Fruit fly (Drosophila melanogaster): Measurements from ENCODE around the gene bigmax.

bigmax gene

DNA sequence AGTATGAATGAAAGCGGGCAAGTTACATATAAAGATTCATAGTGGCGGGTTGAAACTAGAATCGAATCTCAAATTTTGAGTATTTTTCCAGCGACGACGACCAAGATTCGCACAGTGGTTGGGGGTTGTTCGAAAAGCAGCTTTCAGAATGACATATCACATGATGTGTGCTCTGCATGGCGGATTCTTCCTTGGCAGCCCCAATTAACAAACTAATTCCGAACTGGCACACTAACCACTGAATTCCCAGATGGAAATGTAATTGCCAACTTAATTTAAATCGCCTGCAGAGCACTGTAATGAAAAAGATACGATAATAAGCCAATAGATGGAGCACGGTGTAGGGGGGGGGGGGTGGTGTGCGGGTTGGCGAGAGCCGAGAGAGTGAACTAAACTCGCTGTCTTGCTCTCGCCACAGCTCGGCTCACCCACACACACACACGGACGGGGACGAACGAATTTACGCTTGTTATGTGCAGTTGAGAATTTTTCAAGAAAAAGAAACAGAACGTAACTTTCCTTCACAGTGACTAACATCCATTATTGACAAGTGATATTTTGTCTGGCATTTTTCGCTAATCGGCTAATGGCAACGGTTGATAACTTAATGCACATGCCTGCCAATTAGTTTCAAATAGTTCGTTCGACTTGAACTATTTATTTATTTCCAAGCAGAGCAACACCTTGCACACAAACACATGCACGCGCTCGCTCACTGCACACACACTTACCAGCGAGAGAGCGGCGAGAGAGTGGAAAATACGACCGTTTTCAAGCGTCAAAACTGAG lies 7.1 kb downstream of the bigmax start:
- peak; percentile 96 for TF ChIP-seq CG15710 (tag; optimal IDR thresholded peaks at IDR 0.05)
- TF ChIP-seq CG9948 (tag; optimal IDR thresholded peaks at IDR 0.05), result peak; percentile 97
- peak; percentile 36 for TF ChIP-seq EcR (GFP tag; optimal IDR thresholded peaks at IDR 0.05)
- TF ChIP-seq CG32121 (GFP tag; IDR thresholded peaks at IDR 0.05), result peak; percentile 97
- peak; percentile 98 for TF ChIP-seq Ets98B (GFP tag; IDR thresholded peaks at IDR 0.05)
- peak; percentile 94 for TF ChIP-seq gl (tag; optimal IDR thresholded peaks at IDR 0.05)
- peak; percentile 98 for TF ChIP-seq CG34367 (tag; optimal IDR thresholded peaks at IDR 0.05)
- TF ChIP-seq Snoo (tag; optimal IDR thresholded peaks at IDR 0.05), result peak; percentile 96
- TF ChIP-seq CG13204 (GFP tag; optimal IDR thresholded peaks at IDR 0.05), result peak; percentile 92
- peak; percentile 98 for TF ChIP-seq CG17806 (tag; optimal IDR thresholded peaks at IDR 0.05)
- peak; percentile 98 for TF ChIP-seq Pif1A (GFP tag; optimal IDR thresholded peaks at IDR 0.05)
- peak; percentile 96 for TF ChIP-seq CG10348 (GFP tag; IDR thresholded peaks at IDR 0.05)
- TF ChIP-seq D1 (tag; optimal IDR thresholded peaks at IDR 0.05), result no peak
- TF ChIP-seq Pif1B (GFP tag; optimal IDR thresholded peaks at IDR 0.05), result peak; percentile 98
- TF ChIP-seq CG14655 (GFP tag; optimal IDR thresholded peaks at IDR 0.05), result peak; percentile 97
- TF ChIP-seq CG8301 (tag; optimal IDR thresholded peaks at IDR 0.05), result peak; percentile 97
- peak; percentile 97 for TF ChIP-seq CG12605 (GFP tag; IDR thresholded peaks at IDR 0.05)
- TF ChIP-seq fd96Ca (GFP tag; IDR thresholded peaks at IDR 0.05), result peak; percentile 99
- TF ChIP-seq CG4496 (GFP tag; IDR thresholded peaks at IDR 0.05), result peak; percentile 99
- peak; percentile 97 for TF ChIP-seq CG8159 (tag; optimal IDR thresholded peaks at IDR 0.05)
- peak; percentile 94 for TF ChIP-seq rn (GFP tag; IDR thresholded peaks at IDR 0.05)

DNA sequence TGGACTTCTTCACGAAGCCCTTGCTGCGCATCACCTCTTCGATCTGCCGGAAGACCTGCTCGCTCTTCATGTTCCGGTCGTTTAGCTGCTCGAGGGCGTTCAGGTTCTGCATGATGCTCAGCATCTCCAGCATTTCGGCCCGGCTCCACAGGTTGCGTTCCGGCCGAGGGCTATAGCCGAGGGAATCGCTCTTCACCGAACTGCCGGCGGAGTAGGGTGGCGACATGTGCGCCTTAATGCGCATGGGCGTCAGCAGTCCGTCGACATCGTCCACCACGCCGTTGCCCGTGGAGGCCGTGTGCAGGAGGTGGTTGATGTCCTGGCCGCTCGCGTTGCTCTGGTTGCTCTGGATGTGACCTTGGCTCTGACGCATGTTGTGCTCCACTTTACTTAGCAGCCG lies 8.8 kb downstream of the bigmax start:
- TF ChIP-seq CG12605 (GFP tag; IDR thresholded peaks at IDR 0.05) (peak; percentile 75), Snoo (tag; optimal IDR thresholded peaks at IDR 0.05) (no peak)

DNA sequence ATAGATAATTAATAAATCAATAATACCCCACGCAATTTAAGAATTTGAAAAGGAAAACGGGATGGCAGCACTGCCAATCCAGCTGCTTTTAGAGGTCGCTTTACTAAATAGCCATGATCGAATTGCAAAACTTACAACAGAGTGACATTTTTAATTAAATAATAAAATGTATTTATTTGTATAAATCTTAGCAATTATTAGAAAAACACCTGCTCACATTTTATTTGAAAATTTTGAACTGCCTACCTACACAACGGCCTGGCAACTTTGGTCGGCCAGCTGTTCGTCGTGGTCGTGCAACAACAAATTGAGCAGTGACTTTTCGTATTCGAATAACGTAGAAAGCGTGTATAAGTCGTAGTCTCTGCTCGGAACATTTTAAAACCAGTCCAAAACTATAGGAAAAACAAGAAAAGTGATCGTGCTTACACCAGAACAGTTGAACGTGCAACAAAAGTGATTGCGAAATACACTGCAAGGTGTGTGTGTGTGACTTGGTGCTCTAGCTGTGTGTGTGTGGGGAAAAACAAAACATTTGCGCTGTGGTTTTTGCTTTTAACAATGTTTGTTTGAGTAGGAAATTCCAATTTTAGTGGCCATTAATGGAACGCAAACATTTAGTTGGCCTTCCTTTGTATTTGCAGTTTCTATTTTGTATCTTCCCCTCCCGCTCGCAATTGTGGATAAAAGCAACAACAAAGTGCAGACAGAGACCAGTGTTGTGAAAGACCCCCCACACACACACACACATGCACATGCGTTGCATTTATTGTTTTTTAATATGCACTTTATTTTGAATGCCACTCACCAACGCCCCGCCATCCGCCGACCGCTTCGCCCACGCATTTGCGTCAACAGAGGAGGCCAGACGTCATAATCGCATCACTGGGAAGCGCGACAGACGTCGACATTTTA lies 13.5 kb downstream of the bigmax start, which contains the start of gene CG5938:
Gene CG5938, plus strand, starts transcription at position 262 of the 915 bp plus-strand sequence.
- peak; percentile 18 for TF ChIP-seq CG14655 (GFP tag; optimal IDR thresholded peaks at IDR 0.05)
- TF ChIP-seq EcR (GFP tag; optimal IDR thresholded peaks at IDR 0.05), result peak; percentile 19
- peak; percentile 49; the same call in 1 of the 2 replicates for TF ChIP-seq Ets98B (GFP tag; IDR thresholded peaks at IDR 0.05)
- TF ChIP-seq rn (GFP tag; IDR thresholded peaks at IDR 0.05), result peak; percentile 21; the same call in 1 of the 2 replicates
- peak; percentile 37 for TF ChIP-seq gl (tag; optimal IDR thresholded peaks at IDR 0.05)
- TF ChIP-seq CG12605 (GFP tag; IDR thresholded peaks at IDR 0.05), result no peak; the same call in 1 of the 2 replicates
- TF ChIP-seq CG10348 (GFP tag; IDR thresholded peaks at IDR 0.05), result no peak
- TF ChIP-seq CG17806 (tag; optimal IDR thresholded peaks at IDR 0.05), result no peak
- no peak for TF ChIP-seq CG32121 (GFP tag; IDR thresholded peaks at IDR 0.05)
- TF ChIP-seq D1 (tag; optimal IDR thresholded peaks at IDR 0.05), result no peak
- peak; percentile 19 for TF ChIP-seq CG13204 (GFP tag; optimal IDR thresholded peaks at IDR 0.05)
- peak; percentile 22 for TF ChIP-seq CG8301 (tag; optimal IDR thresholded peaks at IDR 0.05)
- TF ChIP-seq CG34367 (tag; optimal IDR thresholded peaks at IDR 0.05), result peak; percentile 34
- peak; percentile 41 for TF ChIP-seq Pif1B (GFP tag; optimal IDR thresholded peaks at IDR 0.05)
- TF ChIP-seq Pif1A (GFP tag; optimal IDR thresholded peaks at IDR 0.05), result peak; percentile 17
- peak; percentile 15 for TF ChIP-seq CG8159 (tag; optimal IDR thresholded peaks at IDR 0.05)
- TF ChIP-seq fd96Ca (GFP tag; IDR thresholded peaks at IDR 0.05), result peak; percentile 63
- TF ChIP-seq CG9948 (tag; optimal IDR thresholded peaks at IDR 0.05), result no peak
- peak; percentile 1 for TF ChIP-seq Snoo (tag; optimal IDR thresholded peaks at IDR 0.05)
- peak; percentile 64; the same call in 2 of the 3 replicates for TF ChIP-seq CG4496 (GFP tag; IDR thresholded peaks at IDR 0.05)
- TF ChIP-seq CG15710 (tag; optimal IDR thresholded peaks at IDR 0.05), result no peak

DNA sequence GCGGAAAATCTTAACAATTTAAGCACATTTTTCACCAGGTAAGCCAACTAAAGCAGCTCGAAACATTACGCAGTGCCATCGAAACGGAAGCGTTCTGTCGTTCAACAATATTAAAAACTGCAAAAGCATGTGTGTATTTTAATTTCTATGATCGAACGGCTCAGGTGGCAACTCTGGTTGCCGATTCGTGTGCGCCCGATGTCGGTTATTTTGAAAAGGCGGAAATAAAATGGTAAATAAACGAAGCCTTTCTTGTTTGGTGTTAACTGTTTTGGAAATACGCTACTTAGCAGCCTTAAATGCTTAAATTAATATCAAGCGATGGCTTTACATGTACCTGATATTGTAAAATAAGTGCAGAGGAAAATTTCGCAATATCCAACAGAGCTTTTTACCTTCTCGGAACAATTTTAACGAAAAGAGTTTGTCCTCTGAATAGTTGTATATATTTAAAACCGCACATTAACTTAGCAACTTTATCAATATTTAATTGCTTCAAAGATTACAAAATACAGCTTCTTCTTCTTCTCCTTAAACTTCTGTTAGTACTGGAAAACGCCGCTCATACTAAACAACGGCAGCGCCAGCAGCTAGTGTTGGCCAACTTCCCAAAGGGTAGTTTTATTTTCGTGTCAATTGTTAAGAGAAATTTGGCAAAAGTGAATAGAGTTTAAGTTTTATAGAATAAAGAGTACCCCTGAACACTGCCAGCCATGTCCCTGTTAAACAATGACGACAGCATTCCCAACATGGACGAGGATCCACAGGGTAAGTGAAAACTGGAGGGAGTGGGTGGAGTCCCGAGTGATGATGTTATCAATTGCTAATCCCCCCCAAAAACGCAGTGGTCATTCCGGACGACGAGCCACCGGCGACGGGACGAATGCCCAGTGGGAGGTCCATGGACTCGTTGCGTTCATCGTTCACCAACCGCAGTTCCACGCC lies 14.9 kb downstream of the bigmax start, which contains the start of gene CG5934:
Gene CG5934, plus strand, starts transcription at position 588 of the 945 bp plus-strand sequence.
- TF ChIP-seq CG10348 (GFP tag; IDR thresholded peaks at IDR 0.05), result no peak
- TF ChIP-seq CG4496 (GFP tag; IDR thresholded peaks at IDR 0.05), result peak; percentile 59; the same call in 1 of the 3 replicates
- TF ChIP-seq Ets98B (GFP tag; IDR thresholded peaks at IDR 0.05), result peak; percentile 31; the same call in 1 of the 2 replicates

DNA sequence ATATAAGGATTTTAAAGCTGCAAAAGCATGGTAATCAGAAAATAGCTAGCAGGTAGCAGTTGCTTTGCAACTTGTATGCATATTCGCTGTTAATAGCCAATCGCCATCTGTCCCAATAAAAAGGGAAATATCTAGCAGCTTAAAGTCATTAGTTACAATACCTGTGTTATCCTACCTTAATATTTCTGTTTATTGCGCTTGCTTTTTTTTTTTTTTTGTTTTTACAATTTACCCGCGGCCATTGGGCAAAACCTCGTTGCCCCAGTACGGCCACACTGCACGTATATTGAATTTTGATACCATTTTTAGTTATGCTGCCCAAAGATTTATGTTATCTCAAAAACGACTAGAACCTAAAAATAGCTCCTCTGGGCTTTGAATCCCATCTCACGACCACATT lies 16.1 kb downstream of the bigmax start:
- TF ChIP-seq Pif1B (GFP tag; optimal IDR thresholded peaks at IDR 0.05) (no peak), CG4496 (GFP tag; IDR thresholded peaks at IDR 0.05) (peak; percentile 54; the same call in 1 of the 3 replicates)
